Worm (Caenorhabditis elegans) whole organism, L4/young adult: ENCODE measurements around the gene bath-29.

ENCODE experiments used
- W03F9.2 ChIP-seq: fragments of 150-350 bp; optimal IDR thresholded peaks from 2 replicates; lab custom pipeline; 2014; ENCODE audit warnings: missing biosample characterization, missing genetic modification characterization
- dao-5 ChIP-seq: sonication (generic microtip); optimal IDR thresholded peaks from 2 replicates; lab custom pipeline; 2016; ENCODE audit warnings: missing genotype, missing genetic modification characterization, moderate library complexity, missing compliant biosample characterization
- him-1 ChIP-seq: sonication (generic microtip); optimal IDR thresholded peaks from 2 replicates; lab custom pipeline; 2016; ENCODE audit warnings: missing genotype, missing genetic modification reagents, missing genetic modification characterization, missing compliant biosample characterization

Gene bath-29

DNA sequence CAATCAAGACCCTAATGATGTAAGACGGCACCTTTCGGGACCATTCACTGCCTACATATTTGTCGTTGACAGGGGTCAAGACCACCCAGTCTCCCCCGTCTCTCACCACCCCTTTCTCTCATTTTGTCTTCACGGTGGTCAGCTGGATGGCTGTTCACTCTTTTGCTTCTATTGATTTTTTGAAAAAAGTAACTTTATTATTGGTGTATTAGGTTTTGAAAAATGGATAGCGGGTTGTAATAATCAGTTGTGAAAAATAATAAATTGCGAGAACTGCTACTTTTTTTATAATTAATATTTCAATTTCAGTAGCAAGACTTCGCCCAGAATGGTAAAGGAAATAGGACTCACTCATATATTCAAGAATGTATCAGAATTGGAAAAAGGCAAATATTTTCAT is 28.4 kb downstream of the bath-29 start, which contains the start of gene bath-9:
TSS of gene bath-9 (plus strand) at position 301 of the 400 bp plus-strand sequence.
- TF ChIP-seq dao-5 (no peak), him-1 (tag; lab: Kevin White, UChicago) (no peak), W03F9.2 (tag; lab: Kevin White, UChicago) (no peak)

ce11 chrII:3378275-3378674 is 29.9 kb downstream of the bath-29 start, which contains the start of gene Y49F6C.2:
TSS of gene Y49F6C.2 (plus strand) at chrII:3378575.
- TF ChIP-seq dao-5 = no peak

- TF ChIP-seq dao-5 (no peak), him-1 (tag; lab: Kevin White, UChicago) (no peak), W03F9.2 (tag; lab: Kevin White, UChicago) (no peak)
Observed at ce11 chrII:3381510-3381909, 33.1 kb downstream of the bath-29 start, which contains the start of gene T06D4.1. TSS of gene T06D4.1 (plus strand) at chrII:3381830.

ce11 chrII:3383116-3383515 is 34.8 kb downstream of the bath-29 start:
- TF ChIP-seq dao-5 = no peak
- no peak for TF ChIP-seq him-1 (tag; lab: Kevin White, UChicago)
- TF ChIP-seq W03F9.2 (tag; lab: Kevin White, UChicago) = no peak

ce11 chrII:3385736-3386135 is 37.4 kb downstream of the bath-29 start, which contains the start of gene T06D4.2:
TSS of gene T06D4.2 (minus strand) at chrII:3385905.
- no peak for TF ChIP-seq dao-5
- no peak for TF ChIP-seq W03F9.2 (tag; lab: Kevin White, UChicago)
- no peak for TF ChIP-seq him-1 (tag; lab: Kevin White, UChicago)

ce11 chrII:3387503-3387902 is 39.1 kb downstream of the bath-29 start, which contains the start of gene T06D4.6:
TSS of gene T06D4.6 (minus strand) at chrII:3387603.
- TF ChIP-seq W03F9.2 (tag; lab: Kevin White, UChicago) (no peak), dao-5 (no peak), him-1 (tag; lab: Kevin White, UChicago) (no peak)

ce11 chrII:3395484-3395883 is 47.1 kb downstream of the bath-29 start, which contains the start of gene nep-20:
TSS of gene nep-20 (minus strand) at chrII:3395584.
- TF ChIP-seq dao-5 = no peak
- TF ChIP-seq him-1 (tag; lab: Kevin White, UChicago) = no peak
- no peak for TF ChIP-seq W03F9.2 (tag; lab: Kevin White, UChicago)

DNA sequence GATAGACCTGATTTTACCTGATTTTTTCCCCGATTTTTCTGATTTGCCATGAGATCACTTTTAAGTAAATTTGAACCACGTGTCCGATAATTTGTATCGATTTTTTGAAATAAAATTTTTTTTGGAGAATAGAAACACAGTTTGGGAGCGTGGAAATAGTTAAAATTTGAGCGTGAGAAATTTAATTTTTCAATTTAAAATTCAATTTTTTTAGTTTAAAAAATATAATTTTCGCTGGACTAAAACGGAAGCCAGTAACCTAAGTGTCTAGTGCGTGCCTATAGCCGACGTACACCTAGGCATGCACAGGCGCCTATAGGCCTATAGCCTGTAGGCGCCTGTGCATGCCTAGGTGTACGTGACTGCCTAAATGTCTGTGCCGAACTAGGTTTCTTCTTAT is 50.9 kb downstream of the bath-29 start, which contains the start of gene nep-9:
TSS of gene nep-9 (minus strand) at position 101 of the 400 bp plus-strand sequence.
- TF ChIP-seq W03F9.2 (tag; lab: Kevin White, UChicago) (no peak), dao-5 (no peak), him-1 (tag; lab: Kevin White, UChicago) (no peak)

- TF ChIP-seq him-1 (tag; lab: Kevin White, UChicago) (no peak), dao-5 (no peak), W03F9.2 (tag; lab: Kevin White, UChicago) (no peak)
Observed at ce11 chrII:3402854-3403253, 54.5 kb downstream of the bath-29 start, which contains the start of gene nep-10. TSS of gene nep-10 (minus strand) at chrII:3402954.

DNA sequence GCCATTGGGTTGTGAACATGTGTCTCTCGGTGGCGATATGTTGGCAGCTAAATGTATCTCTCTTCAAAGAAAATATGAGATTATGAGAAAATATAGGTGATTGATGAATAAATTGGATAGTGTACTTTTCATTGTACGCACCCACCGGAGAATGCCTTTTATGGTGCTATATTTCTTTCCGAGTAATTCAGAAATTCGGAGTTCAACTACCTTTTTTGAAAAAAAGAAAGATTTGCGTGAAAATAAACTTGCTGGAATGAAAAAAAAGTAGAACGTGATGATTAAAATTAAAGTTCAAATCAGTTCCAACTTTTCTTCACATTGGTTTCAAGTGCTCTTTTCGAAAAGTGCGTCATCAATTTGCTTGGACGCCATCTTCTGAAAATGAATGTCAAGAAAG is 55.2 kb downstream of the bath-29 start, which contains the start of gene nep-8:
TSS of gene nep-8 (plus strand) at position 301 of the 400 bp plus-strand sequence.
- TF ChIP-seq W03F9.2 (tag; lab: Kevin White, UChicago) (no peak), him-1 (tag; lab: Kevin White, UChicago) (no peak), dao-5 (no peak)
